Worm (Caenorhabditis elegans) whole organism, L4 larva: ENCODE results near the gene C33G8.2.

ENCODE experiments used
- ceh-28 ChIP-seq: fragments of 150-350 bp; optimal IDR thresholded peaks from 2 replicates; lab custom pipeline; 2014; ENCODE audit warnings: missing biosample characterization, missing genetic modification reagents, missing genetic modification characterization
- ceh-82 ChIP-seq: sonication (generic microtip); optimal IDR thresholded peaks from 2 replicates; lab custom pipeline; 2017; ENCODE audit warnings: missing biosample characterization, missing genetic modification characterization
- egl-27 ChIP-seq: sonication (generic microtip); optimal IDR thresholded peaks from 3 replicates; lab custom pipeline; 2017; ENCODE audit warnings: missing biosample characterization, missing genetic modification reagents, missing genetic modification characterization
- jun-1 ChIP-seq: fragments of 150-350 bp; optimal IDR thresholded peaks from 2 replicates; lab custom pipeline; 2014; ENCODE audit warnings: missing biosample characterization, missing genetic modification reagents, missing genetic modification characterization
- lin-39 ChIP-seq: fragments of 150-350 bp; optimal IDR thresholded peaks from 2 replicates; lab custom pipeline; 2014; ENCODE audit warnings: missing biosample characterization, missing genetic modification reagents, missing genetic modification characterization
- nhr-76 ChIP-seq: fragments of 150-350 bp; optimal IDR thresholded peaks from 2 replicates; lab custom pipeline; 2014; ENCODE audit warnings: missing biosample characterization, missing genetic modification characterization
- saeg-2 ChIP-seq: fragments of 200-800 bp; sonication (Bioruptor generic); IDR thresholded peaks from 2 replicates; pipeline ENCODE4 v1.3.6; 2022; ENCODE audit warnings: missing genetic modification reagents, missing genetic modification characterization, missing compliant biosample characterization
- snpc-4 ChIP-seq: fragments of 150-350 bp; optimal IDR thresholded peaks from 2 replicates; lab custom pipeline; 2014; ENCODE audit warnings: missing biosample characterization, missing genetic modification characterization
- unc-130 ChIP-seq: sonication (generic microtip); optimal IDR thresholded peaks from 2 replicates; lab custom pipeline; 2016; ENCODE audit warnings: missing genetic modification reagents, missing genetic modification characterization, missing compliant biosample characterization

DNA sequence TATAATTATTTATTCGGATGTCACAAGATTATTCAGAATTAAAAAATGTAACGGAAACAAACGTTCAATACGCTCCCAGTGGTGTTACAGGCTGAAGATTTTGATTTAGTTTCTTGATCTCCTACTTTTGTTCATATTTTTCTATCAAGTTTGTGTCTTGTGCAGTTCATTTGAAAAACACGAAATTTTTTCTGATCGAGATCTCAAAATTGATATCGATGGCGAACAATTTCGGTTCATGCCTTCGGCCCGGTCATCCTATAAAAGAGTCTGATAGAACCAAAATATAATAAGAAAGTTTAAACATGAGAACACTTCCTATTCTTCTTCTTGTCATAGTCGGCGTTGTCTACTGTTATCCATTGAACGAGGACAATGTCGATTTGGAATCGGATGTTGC lies 2.3 kb upstream of the C33G8.2 start, which contains the start of gene drd-10:
- no peak for TF ChIP-seq jun-1 (tag; lab: Kevin White, UChicago)
- no peak for TF ChIP-seq snpc-4 (tag; lab: Kevin White, UChicago)
- no peak for TF ChIP-seq nhr-76 (tag; lab: Kevin White, UChicago)
- no peak for TF ChIP-seq lin-39 (tag; lab: Kevin White, UChicago)
- no peak for TF ChIP-seq ceh-82
- TF ChIP-seq unc-130: no peak
- no peak for TF ChIP-seq saeg-2 (GFP tag; lab: Robert Waterston, UW)
- no peak for TF ChIP-seq ceh-28 (tag; lab: Kevin White, UChicago)
- TF ChIP-seq egl-27 (tag; lab: Kevin White, UChicago): no peak
